Worm (Caenorhabditis elegans) whole organism, L3 larva: ENCODE data around the gene Y73F8A.14.

Experiments
- aly-2 ChIP-seq: fragments of 150-350 bp; optimal IDR thresholded peaks from 2 replicates; lab custom pipeline; 2014; ENCODE audit warnings: missing biosample characterization, missing genetic modification characterization
- ceh-82 ChIP-seq: fragments of 150-350 bp; optimal IDR thresholded peaks from 2 replicates; lab custom pipeline; 2014; ENCODE audit warnings: missing biosample characterization, missing genetic modification characterization
- ceh-9 ChIP-seq: sonication (generic microtip); optimal IDR thresholded peaks from 2 replicates; lab custom pipeline; 2018; ENCODE audit warnings: missing biosample characterization, missing genetic modification characterization
- egl-27 ChIP-seq: sonication (generic microtip); optimal IDR thresholded peaks from 4 replicates; lab custom pipeline; 2017; ENCODE audit warnings: missing biosample characterization, missing genetic modification reagents, missing genetic modification characterization
- egl-5 ChIP-seq: fragments of 150-350 bp; optimal IDR thresholded peaks from 2 replicates; lab custom pipeline; 2017; ENCODE audit warnings: missing biosample characterization, missing genetic modification reagents, missing genetic modification characterization, inconsistent platforms
- elt-3 ChIP-seq, 3 experiments: fragments of 150-350 bp in 1 of 3; sonication (generic microtip) in 2 of 3; optimal IDR thresholded peaks; 2 replicates in 2 of 3; 4 replicates in 1 of 3; lab custom pipeline; 2014 to 2017; ENCODE audit warnings: missing biosample characterization in 3 of 3, missing genetic modification characterization in 3 of 3
- fkh-10 ChIP-seq: sonication (generic microtip); optimal IDR thresholded peaks from 2 replicates; lab custom pipeline; 2017; ENCODE audit warnings: missing biosample characterization, missing genetic modification reagents, missing genetic modification characterization
- fos-1 ChIP-seq: fragments of 150-350 bp; optimal IDR thresholded peaks from 2 replicates; lab custom pipeline; 2014; ENCODE audit warnings: missing biosample characterization, missing genetic modification characterization
- lin-39 ChIP-seq: fragments of 150-350 bp; optimal IDR thresholded peaks from 2 replicates; lab custom pipeline; 2018; ENCODE audit warnings: missing biosample characterization, missing genetic modification reagents, missing genetic modification characterization
- mdl-1 ChIP-seq: fragments of 150-350 bp; optimal IDR thresholded peaks from 2 replicates; lab custom pipeline; 2014; ENCODE audit warnings: missing biosample characterization, missing genetic modification characterization
- nhr-237 ChIP-seq: fragments of 150-350 bp; optimal IDR thresholded peaks from 2 replicates; lab custom pipeline; 2014; ENCODE audit warnings: missing biosample characterization, missing genetic modification characterization
- unc-39 ChIP-seq: sonication (generic microtip); optimal IDR thresholded peaks from 4 replicates; lab custom pipeline; 2017; ENCODE audit warnings: missing biosample characterization, missing genetic modification characterization
- unc-62 ChIP-seq: fragments of 150-350 bp; sonication (generic microtip); optimal IDR thresholded peaks from 4 replicates; lab custom pipeline; 2014; ENCODE audit warnings: missing biosample characterization, missing genetic modification reagents, missing genetic modification characterization
- zag-1 ChIP-seq: fragments of 150-350 bp; optimal IDR thresholded peaks from 2 replicates; lab custom pipeline; 2014; ENCODE audit warnings: missing biosample characterization, missing genetic modification characterization

DNA sequence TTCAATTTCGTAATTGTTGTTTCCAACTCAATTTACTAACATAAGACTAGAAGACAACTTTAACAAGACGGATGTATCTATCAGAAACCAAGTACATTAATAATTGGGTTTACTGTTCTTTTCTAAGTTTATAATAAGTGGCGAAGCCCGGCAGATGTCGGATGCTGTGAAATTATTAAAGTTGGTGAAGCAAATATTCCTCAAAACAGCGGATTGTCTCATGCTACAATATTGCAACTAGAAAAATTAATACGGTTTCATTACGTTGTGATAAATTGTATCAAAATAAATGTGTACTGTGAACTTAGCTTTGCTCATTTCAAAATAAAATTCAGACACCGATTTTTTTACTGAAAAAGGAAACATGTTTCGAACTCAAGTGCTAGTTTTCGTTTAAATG, 35.3 kb downstream of the Y73F8A.14 start:
- no peak for TF ChIP-seq egl-27 (tag; lab: Kevin White, UChicago)
- no peak for TF ChIP-seq fos-1 (tag; lab: Kevin White, UChicago)
- no peak for TF ChIP-seq fkh-10 (GFP tag; lab: Kevin White, UChicago)
- TF ChIP-seq unc-39 (tag; lab: Kevin White, UChicago) = no peak
- no peak for TF ChIP-seq elt-3 (tag; optimal IDR thresholded peaks at IDR 0.05; lab: Kevin White, UChicago)
- TF ChIP-seq mdl-1 = no peak
- TF ChIP-seq nhr-237 (tag; lab: Kevin White, UChicago) = no peak
- TF ChIP-seq unc-62 = no peak
- no peak for TF ChIP-seq aly-2
- TF ChIP-seq lin-39 (tag; lab: Kevin White, UChicago) = no peak
- no peak for TF ChIP-seq ceh-9 (tag; lab: Kevin White, UChicago)
- TF ChIP-seq zag-1 (tag; lab: Kevin White, UChicago) = no peak
- no peak for TF ChIP-seq egl-5 (tag; lab: Kevin White, UChicago)
- TF ChIP-seq ceh-82 (tag; lab: Kevin White, UChicago) = no peak
